Fruit fly (Drosophila melanogaster): ENCODE data around the gene y.

Gene y

dm6 chrX:356232-356631 is at the start of gene y:
Gene y, plus strand, starts transcription at chrX:356509.
- TF ChIP-seq usp (GFP tag; optimal IDR thresholded peaks at IDR 0.05), result no peak
- no peak for TF ChIP-seq pan (optimal IDR thresholded peaks at IDR 0.05)

dm6 chrX:307384-307783 is 48.9 kb upstream of the y start, which contains the start of gene CG12470:
Gene CG12470, plus strand, starts transcription at chrX:307684.
- TF ChIP-seq pan (optimal IDR thresholded peaks at IDR 0.05) (no peak), CG8478 (optimal IDR thresholded peaks at IDR 0.05) (no peak), psq (optimal IDR thresholded peaks at IDR 0.05) (no peak), EcR (GFP tag; optimal IDR thresholded peaks at IDR 0.05) (no peak), usp (GFP tag; optimal IDR thresholded peaks at IDR 0.05) (no peak), Dll (optimal IDR thresholded peaks at IDR 0.05) (no peak)

- TF ChIP-seq psq (optimal IDR thresholded peaks at IDR 0.05) (no peak), Dll (optimal IDR thresholded peaks at IDR 0.05) (no peak), CG8478 (optimal IDR thresholded peaks at IDR 0.05) (no peak), usp (GFP tag; optimal IDR thresholded peaks at IDR 0.05) (no peak), EcR (GFP tag; optimal IDR thresholded peaks at IDR 0.05) (no peak), pan (optimal IDR thresholded peaks at IDR 0.05) (no peak)
Observed at dm6 chrX:311328-311727, 45.0 kb upstream of the y start.

dm6 chrX:314823-315222 is 41.5 kb upstream of the y start, which contains the start of gene Or1a:
Gene Or1a, plus strand, starts transcription at chrX:315123.
- no peak for TF ChIP-seq pan (optimal IDR thresholded peaks at IDR 0.05)
- no peak for TF ChIP-seq Dll (optimal IDR thresholded peaks at IDR 0.05)
- TF ChIP-seq CG8478 (optimal IDR thresholded peaks at IDR 0.05), result no peak
- TF ChIP-seq EcR (GFP tag; optimal IDR thresholded peaks at IDR 0.05), result no peak
- TF ChIP-seq psq (optimal IDR thresholded peaks at IDR 0.05), result no peak
- no peak for TF ChIP-seq usp (GFP tag; optimal IDR thresholded peaks at IDR 0.05)

- TF ChIP-seq usp (GFP tag; optimal IDR thresholded peaks at IDR 0.05), result no peak
- TF ChIP-seq psq (optimal IDR thresholded peaks at IDR 0.05), result no peak
- no peak for TF ChIP-seq pan (optimal IDR thresholded peaks at IDR 0.05)
- TF ChIP-seq CG8478 (optimal IDR thresholded peaks at IDR 0.05), result no peak
- TF ChIP-seq EcR (GFP tag; optimal IDR thresholded peaks at IDR 0.05), result no peak
- no peak for TF ChIP-seq Dll (optimal IDR thresholded peaks at IDR 0.05)
Observed at dm6 chrX:333942-334341, 22.4 kb upstream of the y start.

dm6 chrX:334624-335292 is 21.6 kb upstream of the y start:
- no peak for TF ChIP-seq Dll (optimal IDR thresholded peaks at IDR 0.05)

- TF ChIP-seq pan (optimal IDR thresholded peaks at IDR 0.05), result no peak
- TF ChIP-seq Dll (optimal IDR thresholded peaks at IDR 0.05), result no peak
- TF ChIP-seq EcR (GFP tag; optimal IDR thresholded peaks at IDR 0.05), result no peak
- no peak for TF ChIP-seq CG8478 (optimal IDR thresholded peaks at IDR 0.05)
- TF ChIP-seq usp (GFP tag; optimal IDR thresholded peaks at IDR 0.05), result no peak
- no peak for TF ChIP-seq psq (optimal IDR thresholded peaks at IDR 0.05)
Observed at dm6 chrX:336659-337266, 19.5 kb upstream of the y start.

dm6 chrX:338123-338527 is 18.2 kb upstream of the y start:
- no peak for TF ChIP-seq Dll (optimal IDR thresholded peaks at IDR 0.05)
- no peak for TF ChIP-seq pan (optimal IDR thresholded peaks at IDR 0.05)
- no peak for TF ChIP-seq CG8478 (optimal IDR thresholded peaks at IDR 0.05)
- no peak for TF ChIP-seq EcR (GFP tag; optimal IDR thresholded peaks at IDR 0.05)
- no peak for TF ChIP-seq usp (GFP tag; optimal IDR thresholded peaks at IDR 0.05)
- TF ChIP-seq psq (optimal IDR thresholded peaks at IDR 0.05), result no peak

dm6 chrX:339866-340571 is 16.3 kb upstream of the y start:
- TF ChIP-seq usp (GFP tag; optimal IDR thresholded peaks at IDR 0.05) (no peak), psq (optimal IDR thresholded peaks at IDR 0.05) (no peak), CG8478 (optimal IDR thresholded peaks at IDR 0.05) (no peak), EcR (GFP tag; optimal IDR thresholded peaks at IDR 0.05) (no peak), pan (optimal IDR thresholded peaks at IDR 0.05) (no peak), Dll (optimal IDR thresholded peaks at IDR 0.05) (no peak)

dm6 chrX:340809-341208 is 15.5 kb upstream of the y start:
- TF ChIP-seq usp (GFP tag; optimal IDR thresholded peaks at IDR 0.05) (no peak), Dll (optimal IDR thresholded peaks at IDR 0.05) (no peak), CG8478 (optimal IDR thresholded peaks at IDR 0.05) (no peak), pan (optimal IDR thresholded peaks at IDR 0.05) (no peak), EcR (GFP tag; optimal IDR thresholded peaks at IDR 0.05) (no peak), psq (optimal IDR thresholded peaks at IDR 0.05) (no peak)

- TF ChIP-seq EcR (GFP tag; optimal IDR thresholded peaks at IDR 0.05) (no peak), pan (optimal IDR thresholded peaks at IDR 0.05) (no peak), Dll (optimal IDR thresholded peaks at IDR 0.05) (no peak), usp (GFP tag; optimal IDR thresholded peaks at IDR 0.05) (no peak), psq (optimal IDR thresholded peaks at IDR 0.05) (no peak), CG8478 (optimal IDR thresholded peaks at IDR 0.05) (no peak)
Observed at dm6 chrX:342422-343169, 13.7 kb upstream of the y start.

dm6 chrX:345246-345645 is 11.1 kb upstream of the y start:
- TF ChIP-seq pan (optimal IDR thresholded peaks at IDR 0.05), result no peak
- TF ChIP-seq EcR (GFP tag; optimal IDR thresholded peaks at IDR 0.05), result no peak
- TF ChIP-seq psq (optimal IDR thresholded peaks at IDR 0.05), result no peak
- TF ChIP-seq usp (GFP tag; optimal IDR thresholded peaks at IDR 0.05), result no peak
- no peak for TF ChIP-seq Dll (optimal IDR thresholded peaks at IDR 0.05)
- TF ChIP-seq CG8478 (optimal IDR thresholded peaks at IDR 0.05), result no peak

Data from whole organism.